Worm (Caenorhabditis elegans) whole organism, L4/young adult: ENCODE data around the gene lin-46.

Source experiments
- W03F9.2 ChIP-seq: fragments of 150-350 bp; optimal IDR thresholded peaks from 2 replicates; lab custom pipeline; 2014; ENCODE audit warnings: missing biosample characterization, missing genetic modification characterization
- dao-5 ChIP-seq: sonication (generic microtip); optimal IDR thresholded peaks from 2 replicates; lab custom pipeline; 2016; ENCODE audit warnings: missing genotype, missing genetic modification characterization, moderate library complexity, missing compliant biosample characterization
- him-1 ChIP-seq: sonication (generic microtip); optimal IDR thresholded peaks from 2 replicates; lab custom pipeline; 2016; ENCODE audit warnings: missing genotype, missing genetic modification reagents, missing genetic modification characterization, missing compliant biosample characterization

DNA sequence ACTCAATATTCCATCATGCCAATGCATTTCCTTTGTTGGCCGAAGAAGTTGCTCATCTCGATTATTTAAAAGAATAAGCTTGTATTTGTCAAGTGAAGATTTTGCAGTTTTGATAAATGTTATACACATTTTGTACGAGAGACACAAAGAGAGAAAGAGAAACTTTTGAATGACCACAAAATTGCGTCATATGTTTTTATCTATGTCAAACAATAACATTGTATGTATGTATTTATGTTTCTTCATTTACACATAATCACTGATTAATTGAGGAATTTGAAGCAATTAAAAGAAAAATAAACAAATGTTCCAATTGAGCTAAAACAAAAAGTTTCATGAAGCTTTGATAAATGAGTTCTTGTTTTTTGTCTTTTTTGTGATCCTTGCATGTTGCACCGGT, 5.5 kb upstream of the lin-46 start, which contains the start of gene hrg-9:
- no peak for TF ChIP-seq him-1 (tag; lab: Kevin White, UChicago)
- no peak for TF ChIP-seq W03F9.2 (tag; lab: Kevin White, UChicago)
- no peak for TF ChIP-seq dao-5 (tag; lab: Kevin White, UChicago)
